Worm (Caenorhabditis elegans) whole organism, L4 larva: ENCODE data around the gene F48G7.12.

Experiments used
- Y105C5A.15 ChIP-seq: fragments of 200-800 bp; sonication (Bioruptor generic); IDR thresholded peaks from 2 replicates; pipeline ENCODE4 v1.3.6; 2022; ENCODE audit warnings: missing genetic modification characterization, missing compliant biosample characterization
- Y5F2A.4 ChIP-seq: fragments of 200-800 bp; sonication (Bioruptor generic); optimal IDR thresholded peaks from 2 replicates; lab custom pipeline; 2018; ENCODE audit warnings: mild to moderate bottlenecking, missing genetic modification characterization, missing compliant biosample characterization
- ZK337.2 ChIP-seq: fragments of 200-800 bp; sonication (Bioruptor generic); IDR thresholded peaks from 2 replicates; pipeline ENCODE4 v1.3.6; 2022; ENCODE audit warnings: missing genetic modification reagents, missing genetic modification characterization, missing compliant biosample characterization
- aha-1 ChIP-seq: fragments of 150-350 bp; peaks from one replicate; lab custom pipeline; 2014; ENCODE audit warnings: missing biosample characterization, missing genetic modification characterization
- arid-1 ChIP-seq: fragments of 200-800 bp; sonication (Bioruptor generic); conservative IDR thresholded peaks from 2 replicates; pipeline ENCODE4 v1.3.6; 2022; ENCODE audit warnings: missing genetic modification reagents, missing genetic modification characterization, missing compliant biosample characterization
- attf-4 ChIP-seq: sonication (generic microtip); optimal IDR thresholded peaks from 3 replicates; lab custom pipeline; 2017; ENCODE audit warnings: missing biosample characterization, missing genetic modification characterization
- ceh-20 ChIP-seq: fragments of 200-800 bp; sonication (Bioruptor generic); IDR thresholded peaks from 2 replicates; pipeline ENCODE4 v1.3.6; 2022; ENCODE audit warnings: missing genetic modification reagents, missing genetic modification characterization, missing compliant biosample characterization
- daf-12 ChIP-seq: fragments of 150-350 bp; optimal IDR thresholded peaks from 2 replicates; lab custom pipeline; 2014; ENCODE audit warnings: missing biosample characterization, missing genetic modification reagents, missing genetic modification characterization
- daf-16 ChIP-seq, 3 experiments: sonication (generic microtip); optimal IDR thresholded peaks; 2 replicates each; lab custom pipeline; 2016 to 2017; ENCODE audit warnings: missing genetic modification characterization in 3 of 3, missing genetic modification reagents in 3 of 3, mild to moderate bottlenecking in 2 of 3, missing compliant biosample characterization in 2 of 3, missing biosample characterization in 1 of 3, moderate library complexity in 1 of 3
- daf-8 ChIP-seq: fragments of 200-800 bp; sonication (Bioruptor generic); IDR thresholded peaks from 2 replicates; pipeline ENCODE4 v1.3.6; 2022; ENCODE audit warnings: missing genetic modification characterization, missing compliant biosample characterization
- dmd-6 ChIP-seq: fragments of 200-800 bp; sonication (Bioruptor generic); IDR thresholded peaks from 2 replicates; pipeline ENCODE4 v1.3.6; 2022; ENCODE audit warnings: missing genetic modification reagents, missing genetic modification characterization, missing compliant biosample characterization
- duxl-1 ChIP-seq: sonication (generic microtip); optimal IDR thresholded peaks from 2 replicates; lab custom pipeline; 2016; ENCODE audit warnings: mild to moderate bottlenecking, missing genetic modification characterization, moderate library complexity, missing compliant biosample characterization; ENCODE audit not compliant: poor library complexity
- dve-1 ChIP-seq: sonication (generic microtip); optimal IDR thresholded peaks from 2 replicates; lab custom pipeline; 2017; ENCODE audit warnings: antibody characterized with exemption, mild to moderate bottlenecking, missing genetic modification characterization, missing compliant biosample characterization; ENCODE audit not compliant: insufficient read depth
- hlh-30 ChIP-seq: sonication (generic microtip); optimal IDR thresholded peaks from 2 replicates; lab custom pipeline; 2017; ENCODE audit warnings: antibody characterized with exemption, mild to moderate bottlenecking, missing genetic modification characterization, missing compliant biosample characterization; ENCODE audit not compliant: insufficient read depth
- hmg-1.1 ChIP-seq: fragments of 200-800 bp; sonication (Bioruptor generic); IDR thresholded peaks from 2 replicates; pipeline ENCODE4 v1.3.6; 2022; ENCODE audit warnings: missing genetic modification reagents, missing genetic modification characterization, missing compliant biosample characterization
- lin-1 ChIP-seq: fragments of 200-800 bp; sonication (Bioruptor generic); IDR thresholded peaks from 2 replicates; pipeline ENCODE4 v1.3.6; 2022; ENCODE audit warnings: missing genetic modification reagents, missing genetic modification characterization, missing compliant biosample characterization
- lin-15B ChIP-seq: fragments of 150-350 bp; sonication (generic microtip); optimal IDR thresholded peaks from 3 replicates; lab custom pipeline; 2014; ENCODE audit warnings: missing biosample characterization, missing genetic modification characterization
- lin-29 ChIP-seq: fragments of 200-800 bp; sonication (Bioruptor generic); IDR thresholded peaks from 2 replicates; pipeline ENCODE4 v1.3.6; 2022; ENCODE audit warnings: missing genetic modification reagents, missing genetic modification characterization, missing compliant biosample characterization
- lin-38 ChIP-seq: fragments of 200-800 bp; sonication (Bioruptor generic); IDR thresholded peaks from 2 replicates; pipeline ENCODE4 v1.3.6; 2022; ENCODE audit warnings: missing genetic modification reagents, missing genetic modification characterization, missing compliant biosample characterization
- mdl-1 ChIP-seq, 2 experiments: fragments of 150-350 bp in 1 of 2; sonication (generic microtip) in 1 of 2; optimal IDR thresholded peaks; 2 replicates each; lab custom pipeline; 2014 to 2017; ENCODE audit warnings: missing biosample characterization in 2 of 2, missing genetic modification characterization in 2 of 2
- mep-1 ChIP-seq: fragments of 150-350 bp; sonication (generic microtip); optimal IDR thresholded peaks from 3 replicates; lab custom pipeline; 2014; ENCODE audit warnings: missing biosample characterization, missing genetic modification characterization
- mes-2 ChIP-seq: sonication (generic microtip); optimal IDR thresholded peaks from 2 replicates; lab custom pipeline; 2016; ENCODE audit warnings: missing genotype, mild to moderate bottlenecking, missing genetic modification characterization, missing compliant biosample characterization; ENCODE audit not compliant: poor library complexity, severe bottlenecking
- mxl-3 ChIP-seq: fragments of 200-800 bp; sonication (Bioruptor generic); optimal IDR thresholded peaks from 2 replicates; lab custom pipeline; 2018; ENCODE audit warnings: mild to moderate bottlenecking, missing genetic modification characterization, missing compliant biosample characterization
- nhr-10 ChIP-seq: fragments of 150-350 bp; optimal IDR thresholded peaks from 2 replicates; lab custom pipeline; 2014; ENCODE audit warnings: missing biosample characterization, missing genetic modification characterization
- nhr-11 ChIP-seq: fragments of 150-350 bp; optimal IDR thresholded peaks from 2 replicates; lab custom pipeline; 2014; ENCODE audit warnings: missing biosample characterization, missing genetic modification characterization
- nhr-111 ChIP-seq: fragments of 200-800 bp; sonication (Bioruptor generic); optimal IDR thresholded peaks from 2 replicates; lab custom pipeline; 2018; ENCODE audit warnings: mild to moderate bottlenecking, missing genetic modification characterization, missing compliant biosample characterization
- nhr-28 ChIP-seq: fragments of 150-350 bp; optimal IDR thresholded peaks from 2 replicates; lab custom pipeline; 2014; ENCODE audit warnings: missing biosample characterization, missing genetic modification characterization
- nhr-41 ChIP-seq: fragments of 200-800 bp; sonication (Bioruptor generic); IDR thresholded peaks from 2 replicates; pipeline ENCODE4 v1.3.6; 2022; ENCODE audit warnings: missing genetic modification reagents, missing genetic modification characterization, missing compliant biosample characterization
- nhr-6 ChIP-seq: fragments of 150-350 bp; optimal IDR thresholded peaks from 2 replicates; lab custom pipeline; 2014; ENCODE audit warnings: missing biosample characterization, missing genetic modification characterization
- nhr-77 ChIP-seq: fragments of 150-350 bp; optimal IDR thresholded peaks from 2 replicates; lab custom pipeline; 2014; ENCODE audit warnings: missing biosample characterization, missing genetic modification characterization
- pqm-1 ChIP-seq: sonication (generic microtip); optimal IDR thresholded peaks from 2 replicates; lab custom pipeline; 2017; ENCODE audit warnings: missing biosample characterization, missing genetic modification characterization
- skn-1 ChIP-seq: fragments of 150-350 bp; optimal IDR thresholded peaks from 2 replicates; lab custom pipeline; 2014; ENCODE audit warnings: missing biosample characterization, missing genetic modification characterization
- snpc-1.2 ChIP-seq: fragments of 200-800 bp; sonication (Bioruptor generic); IDR thresholded peaks from 2 replicates; pipeline ENCODE4 v1.3.6; 2022; ENCODE audit warnings: missing genetic modification reagents, missing genetic modification characterization, missing compliant biosample characterization
- tra-1 ChIP-seq: fragments of 200-800 bp; sonication (Bioruptor generic); IDR thresholded peaks from 2 replicates; pipeline ENCODE4 v1.3.6; 2022; ENCODE audit warnings: missing genetic modification reagents, missing genetic modification characterization, missing compliant biosample characterization
- zfp-3 ChIP-seq: fragments of 200-800 bp; sonication (Bioruptor generic); conservative IDR thresholded peaks from 2 replicates; pipeline ENCODE4 v1.3.6; 2022; ENCODE audit warnings: missing genetic modification reagents, missing genetic modification characterization, missing compliant biosample characterization
- zip-11 ChIP-seq: fragments of 200-800 bp; sonication (Bioruptor generic); IDR thresholded peaks from 2 replicates; pipeline ENCODE4 v1.3.6; 2022; ENCODE audit warnings: missing genetic modification characterization, missing compliant biosample characterization

F48G7.12 gene

ce11 chrV:671342-671741 is 25.3 kb upstream of the F48G7.12 start, which contains the start of gene sru-24:
TSS of gene sru-24 (minus strand) at chrV:671442.
- no peak for TF ChIP-seq daf-16 (GFP tag; optimal IDR thresholded peaks at IDR 0.05; lab: Kevin White, UChicago)
- TF ChIP-seq daf-16 (tag; optimal IDR thresholded peaks at IDR 0.05; lab: Kevin White, UChicago), result no peak
- no peak for TF ChIP-seq snpc-1.2 (GFP tag; lab: Robert Waterston, UW)
- no peak for TF ChIP-seq dve-1 (tag; lab: Kevin White, UChicago)
- TF ChIP-seq zip-11, result no peak

ce11 chrV:667459-667858 is 21.4 kb upstream of the F48G7.12 start, which contains the start of gene nhr-180:
TSS of gene nhr-180 (minus strand) at chrV:667510.
- TF ChIP-seq nhr-111 (GFP tag; lab: Kevin White, UChicago) (no peak), mxl-3 (GFP tag; lab: Kevin White, UChicago) (peak; percentile 33), daf-8 (GFP tag; lab: Robert Waterston, UW) (no peak), arid-1 (GFP tag; lab: Robert Waterston, UW) (no peak), hmg-1.1 (GFP tag; lab: Robert Waterston, UW) (0 out of 2 replicates have a peak, but pooled peaks have one; percentile 12), nhr-28 (tag; lab: Kevin White, UChicago) (peak; percentile 39), nhr-6 (no peak), nhr-10 (tag; lab: Kevin White, UChicago) (no peak), daf-12 (tag; lab: Kevin White, UChicago) (no peak), lin-29 (GFP tag; lab: Robert Waterston, UW) (no peak), hlh-30 (peak; percentile 69), attf-4 (tag; lab: Kevin White, UChicago) (no peak), aha-1 (tag; lab: Kevin White, UChicago) (peak; percentile 13), duxl-1 (tag; lab: Kevin White, UChicago) (peak; percentile 58), ZK337.2 (GFP tag; lab: Robert Waterston, UW) (no peak), lin-1 (GFP tag; lab: Robert Waterston, UW) (no peak), mdl-1 (tag; optimal IDR thresholded peaks at IDR 0.05; lab: Kevin White, UChicago) (peak; percentile 37 to 74), dmd-6 (GFP tag; lab: Robert Waterston, UW) (peak; percentile 61; the same call in 1 of the 2 replicates), nhr-77 (peak; percentile 6)

ce11 chrV:664337-664847 is 18.4 kb upstream of the F48G7.12 start, which contains the start of the genes F31F4.11 and srh-266:
TSS of gene F31F4.11 (minus strand) at chrV:664437.
TSS of gene srh-266 (plus strand) at chrV:664797.
- TF ChIP-seq lin-29 (GFP tag; lab: Robert Waterston, UW) (no peak), nhr-6 (no peak), nhr-41 (no peak)
- TF ChIP-seq, all 104 proteins: peak for 0

ce11 chrV:660210-660609 is 14.2 kb upstream of the F48G7.12 start, which contains the start of gene F31F4.17:
TSS of gene F31F4.17 (minus strand) at chrV:660310.
- TF ChIP-seq nhr-6 (no peak), mep-1 (tag; lab: Kevin White, UChicago) (no peak), pqm-1 (tag; lab: Kevin White, UChicago) (no peak), Y5F2A.4 (GFP tag; lab: Kevin White, UChicago) (no peak), nhr-28 (tag; lab: Kevin White, UChicago) (no peak), Y105C5A.15 (GFP tag; lab: Robert Waterston, UW) (no peak), lin-38 (GFP tag; lab: Robert Waterston, UW) (no peak), mes-2 (tag; lab: Kevin White, UChicago) (no peak), lin-15B (tag; lab: Kevin White, UChicago) (no peak), ceh-20 (GFP tag; lab: Robert Waterston, UW) (no peak), duxl-1 (tag; lab: Kevin White, UChicago) (no peak), zfp-3 (GFP tag; lab: Robert Waterston, UW) (no peak), nhr-11 (tag; lab: Kevin White, UChicago) (no peak), tra-1 (GFP tag; lab: Robert Waterston, UW) (no peak), dve-1 (tag; lab: Kevin White, UChicago) (no peak), skn-1 (tag; lab: Kevin White, UChicago) (no peak)
